Worm (Caenorhabditis elegans): Measurements from ENCODE around the gene R102.4.

R102.4 gene

DNA sequence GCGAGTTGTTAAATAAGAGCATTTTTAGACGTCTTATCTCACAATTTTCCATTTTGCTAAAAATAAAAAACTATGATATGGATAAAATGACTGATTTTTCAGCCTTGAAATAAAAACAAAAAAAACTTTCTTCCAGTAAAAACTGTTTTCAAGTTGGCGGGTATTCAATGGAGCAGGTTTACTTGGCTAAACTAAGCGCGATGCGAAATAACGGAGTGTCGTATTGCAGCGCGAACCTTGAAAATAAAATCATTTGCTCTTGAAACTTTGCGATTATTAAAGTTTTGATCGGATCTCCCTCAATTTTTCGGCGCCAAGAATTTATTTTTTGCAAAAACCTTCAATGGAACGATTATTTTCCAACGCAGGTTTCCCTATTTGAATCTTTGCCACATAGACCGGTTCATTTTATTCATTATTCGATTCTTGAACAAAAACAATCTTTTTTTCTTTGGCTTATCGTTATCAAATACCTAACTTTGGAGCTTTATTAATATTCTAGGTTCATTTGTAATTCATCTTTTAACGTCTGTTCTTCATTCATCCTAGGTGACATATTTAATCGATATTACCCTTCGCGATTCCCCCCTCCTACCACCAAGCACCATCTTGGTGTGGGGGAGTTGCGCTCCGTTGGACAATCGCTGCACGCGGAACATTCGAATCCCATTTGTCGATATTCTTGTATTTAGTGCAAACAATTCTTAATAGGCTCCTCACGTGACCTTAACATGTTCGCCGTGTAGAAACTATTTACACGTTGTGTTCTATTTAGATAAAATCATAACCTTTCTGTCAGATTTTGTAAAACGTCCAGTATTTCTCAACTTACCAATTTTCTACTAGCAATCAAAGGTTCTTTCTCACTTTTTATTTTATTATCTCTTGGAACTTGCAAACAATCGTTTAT lies 39.7 kb upstream of the R102.4 start, which contains the start of the genes orc-5 and cyb-1:
Gene orc-5 (minus strand): TSS at position 62 of the 910 bp plus-strand sequence.
Gene cyb-1 (plus strand): TSS at position 690 of the 910 bp plus-strand sequence.
- peak; percentile 99 for TF ChIP-seq T20F7.1 (GFP tag; optimal IDR thresholded peaks at IDR 0.05)
- TF ChIP-seq unc-62 (GFP tag; optimal IDR thresholded peaks at IDR 0.05 in 1 of 2): peak in 1 of 2 experiments; percentile 92
- no peak for TF ChIP-seq unc-62 (tag; optimal IDR thresholded peaks at IDR 0.05)
- TF ChIP-seq hmg-1.1 (GFP tag; IDR thresholded peaks at IDR 0.05): peak; percentile 51
- TF ChIP-seq ctbp-1 (GFP tag; IDR thresholded peaks at IDR 0.05): no peak
- TF ChIP-seq unc-39 (tag; optimal IDR thresholded peaks at IDR 0.05): no peak
- TF ChIP-seq zip-2 (tag; optimal IDR thresholded peaks at IDR 0.05): no peak
- TF ChIP-seq F44E2.7 (GFP tag; IDR thresholded peaks at IDR 0.05): no peak
- TF ChIP-seq lin-13 (GFP tag; optimal IDR thresholded peaks at IDR 0.05): peak; percentile 21
- no peak for TF ChIP-seq saeg-2 (GFP tag; IDR thresholded peaks at IDR 0.05)
- no peak for TF ChIP-seq nhr-25 (tag; optimal IDR thresholded peaks at IDR 0.05; ENCODE audit: borderline replicate concordance, insufficient read depth)
- TF ChIP-seq F49E8.2 (tag; optimal IDR thresholded peaks at IDR 0.05; ENCODE audit: borderline replicate concordance): no peak
- no peak for TF ChIP-seq arid-1 (GFP tag; conservative IDR thresholded peaks at IDR 0.05)
- TF ChIP-seq mdl-1 (tag; optimal IDR thresholded peaks at IDR 0.05): peak in 1 of 2 experiments; percentile 8
- peak; percentile 94 for TF ChIP-seq aha-1 (tag)
- TF ChIP-seq madf-9 (GFP tag; conservative IDR thresholded peaks at IDR 0.05): no peak
- TF ChIP-seq dmd-6 (GFP tag; IDR thresholded peaks at IDR 0.05): peak; percentile 22; the same call in 1 of the 2 replicates
- TF ChIP-seq dpl-1 (GFP tag; optimal IDR thresholded peaks at IDR 0.05): peak; percentile 96
- TF ChIP-seq mes-2 (tag; optimal IDR thresholded peaks at IDR 0.05; ENCODE audit: poor library complexity, severe bottlenecking): peak; percentile 87
- TF ChIP-seq hlh-30 (tag; optimal IDR thresholded peaks at IDR 0.05; ENCODE audit: insufficient read depth): peak; percentile 72
- TF ChIP-seq Y48G9A.11 (GFP tag; IDR thresholded peaks at IDR 0.05): peak; percentile 91
- TF ChIP-seq lsy-2 (tag; optimal IDR thresholded peaks at IDR 0.05): peak in 1 of 2 experiments; percentile 85
- TF ChIP-seq mxl-3 (GFP tag; optimal IDR thresholded peaks at IDR 0.05): no peak
- no peak for TF ChIP-seq lim-7 (GFP tag; IDR thresholded peaks at IDR 0.05)
- no peak for TF ChIP-seq daf-16 (GFP tag; optimal IDR thresholded peaks at IDR 0.05)
- TF ChIP-seq daf-16 (tag; optimal IDR thresholded peaks at IDR 0.05): peak; percentile 44
- TF ChIP-seq hlh-11 (tag; optimal IDR thresholded peaks at IDR 0.05): peak; percentile 9
- TF ChIP-seq lin-15B (tag; optimal IDR thresholded peaks at IDR 0.05): peak; percentile 39
- TF ChIP-seq nhr-6 (tag; optimal IDR thresholded peaks at IDR 0.05): peak; percentile 67
- peak; percentile 0 for TF ChIP-seq unc-130 (GFP tag; optimal IDR thresholded peaks at IDR 0.05)

DNA sequence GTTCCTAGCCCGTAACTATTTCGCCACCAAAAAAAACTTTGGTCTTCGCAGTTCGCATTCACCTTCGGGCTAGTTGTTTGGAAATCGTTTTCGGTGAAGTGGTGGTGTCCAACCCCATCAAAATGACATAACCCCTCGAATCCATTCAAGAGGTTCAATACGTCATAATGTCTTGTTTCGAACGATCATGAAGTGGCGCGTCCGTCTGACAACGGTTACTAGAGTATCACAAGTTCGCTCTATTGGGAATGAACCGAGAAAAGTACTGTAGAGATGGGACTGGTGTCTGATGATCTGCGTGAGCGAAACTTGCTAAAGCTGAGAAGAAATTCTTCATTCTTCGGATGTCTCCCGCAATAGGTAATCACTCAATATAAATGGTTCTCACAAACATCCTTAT lies 32.6 kb upstream of the R102.4 start, which contains the start of gene ZC168.2:
Gene ZC168.2 (plus strand): TSS at position 301 of the 400 bp plus-strand sequence.
- no peak for TF ChIP-seq egl-43 (GFP tag; IDR thresholded peaks at IDR 0.05)
- TF ChIP-seq unc-62 (GFP tag; optimal IDR thresholded peaks at IDR 0.05 in 1 of 2): peak in 1 of 2 experiments; percentile 79
- no peak for TF ChIP-seq unc-62 (tag; optimal IDR thresholded peaks at IDR 0.05)

DNA sequence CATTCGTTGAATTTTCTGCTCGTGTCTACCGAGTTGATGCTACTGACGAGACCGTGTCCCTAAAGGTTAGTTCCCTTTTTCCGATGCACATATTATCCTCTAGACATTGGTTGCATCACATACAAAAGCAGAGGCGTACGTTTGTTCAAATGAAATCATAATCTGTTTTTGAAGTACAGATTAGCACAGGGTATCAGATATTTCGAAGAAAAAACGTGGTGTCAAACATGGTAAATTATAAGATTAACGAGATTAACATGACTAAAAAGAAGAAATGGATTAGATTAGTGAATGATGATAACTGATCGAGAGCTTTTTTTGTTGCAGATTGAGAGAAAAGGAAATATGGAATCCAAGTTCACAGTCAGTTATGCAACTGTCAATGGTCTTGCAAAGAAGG lies 23.8 kb upstream of the R102.4 start:
- TF ChIP-seq nhr-102 (tag; optimal IDR thresholded peaks at IDR 0.05) (no peak), mxl-3 (GFP tag; optimal IDR thresholded peaks at IDR 0.05) (no peak), pqm-1 (tag; optimal IDR thresholded peaks at IDR 0.05) (no peak), ctbp-1 (GFP tag; IDR thresholded peaks at IDR 0.05) (no peak), mxl-2 (GFP tag; conservative IDR thresholded peaks at IDR 0.05) (no peak), lim-7 (GFP tag; IDR thresholded peaks at IDR 0.05) (no peak), daf-8 (GFP tag; IDR thresholded peaks at IDR 0.05) (no peak), php-3 (GFP tag; IDR thresholded peaks at IDR 0.05) (no peak), sdz-12 (GFP tag; optimal IDR thresholded peaks at IDR 0.05) (no peak), F10B5.3 (tag; optimal IDR thresholded peaks at IDR 0.05) (no peak), T20F7.1 (GFP tag; optimal IDR thresholded peaks at IDR 0.05) (no peak), Y75B8A.6 (GFP tag; IDR thresholded peaks at IDR 0.05) (no peak), unc-39 (tag; optimal IDR thresholded peaks at IDR 0.05) (no peak), mes-2 (tag; optimal IDR thresholded peaks at IDR 0.05; ENCODE audit: poor library complexity, severe bottlenecking) (no peak)

Measured in whole organism, L4 larva.